Worm (Caenorhabditis elegans) whole organism, L3 larva: ENCODE data around the gene nhr-236.

Source experiments
- R02D3.7 ChIP-seq: fragments of 150-350 bp; optimal IDR thresholded peaks from 2 replicates; lab custom pipeline; 2014; ENCODE audit warnings: missing biosample characterization, missing genetic modification characterization
- ZK546.5 ChIP-seq: sonication (generic microtip); optimal IDR thresholded peaks from 2 replicates; lab custom pipeline; 2017; ENCODE audit warnings: missing biosample characterization, missing genetic modification characterization
- aly-2 ChIP-seq: fragments of 150-350 bp; optimal IDR thresholded peaks from 2 replicates; lab custom pipeline; 2014; ENCODE audit warnings: missing biosample characterization, missing genetic modification characterization
- ama-1 ChIP-seq: fragments of 150-350 bp; optimal IDR thresholded peaks from 2 replicates; lab custom pipeline; 2018
- ceh-16 ChIP-seq: sonication (generic microtip); optimal IDR thresholded peaks from 2 replicates; lab custom pipeline; 2017; ENCODE audit warnings: missing biosample characterization, missing genetic modification characterization
- ceh-28 ChIP-seq: fragments of 150-350 bp; optimal IDR thresholded peaks from 2 replicates; lab custom pipeline; 2014; ENCODE audit warnings: missing biosample characterization, missing genetic modification reagents, missing genetic modification characterization
- ceh-82 ChIP-seq: fragments of 150-350 bp; optimal IDR thresholded peaks from 2 replicates; lab custom pipeline; 2014; ENCODE audit warnings: missing biosample characterization, missing genetic modification characterization
- ceh-9 ChIP-seq: sonication (generic microtip); optimal IDR thresholded peaks from 2 replicates; lab custom pipeline; 2018; ENCODE audit warnings: missing biosample characterization, missing genetic modification characterization
- daf-12 ChIP-seq: fragments of 150-350 bp; optimal IDR thresholded peaks from 2 replicates; lab custom pipeline; 2014; ENCODE audit warnings: missing biosample characterization, missing genetic modification reagents, missing genetic modification characterization
- egl-27 ChIP-seq: sonication (generic microtip); optimal IDR thresholded peaks from 4 replicates; lab custom pipeline; 2017; ENCODE audit warnings: missing biosample characterization, missing genetic modification reagents, missing genetic modification characterization
- egl-5 ChIP-seq: fragments of 150-350 bp; optimal IDR thresholded peaks from 2 replicates; lab custom pipeline; 2017; ENCODE audit warnings: missing biosample characterization, missing genetic modification reagents, missing genetic modification characterization, inconsistent platforms
- elt-1 ChIP-seq: fragments of 150-350 bp; optimal IDR thresholded peaks from 2 replicates; lab custom pipeline; 2014; ENCODE audit warnings: missing biosample characterization, missing genetic modification characterization
- elt-2 ChIP-seq: sonication (generic microtip); optimal IDR thresholded peaks from 2 replicates; lab custom pipeline; 2016; ENCODE audit warnings: missing genetic modification reagents, mild to moderate bottlenecking, missing genetic modification characterization, missing compliant biosample characterization
- elt-3 ChIP-seq, 3 experiments: fragments of 150-350 bp in 1 of 3; sonication (generic microtip) in 2 of 3; optimal IDR thresholded peaks; 2 replicates in 2 of 3; 4 replicates in 1 of 3; lab custom pipeline; 2014 to 2017; ENCODE audit warnings: missing biosample characterization in 3 of 3, missing genetic modification characterization in 3 of 3
- eor-1 ChIP-seq, 2 experiments: fragments of 150-350 bp; optimal IDR thresholded peaks; 2 replicates each; lab custom pipeline; 2014 to 2018; ENCODE audit warnings: missing biosample characterization in 2 of 2, missing genetic modification characterization in 2 of 2
- fkh-10 ChIP-seq: sonication (generic microtip); optimal IDR thresholded peaks from 2 replicates; lab custom pipeline; 2017; ENCODE audit warnings: missing biosample characterization, missing genetic modification reagents, missing genetic modification characterization
- fkh-2 ChIP-seq: fragments of 150-350 bp; optimal IDR thresholded peaks from 2 replicates; lab custom pipeline; 2014; ENCODE audit warnings: missing biosample characterization, missing genetic modification reagents, missing genetic modification characterization
- fos-1 ChIP-seq: fragments of 150-350 bp; optimal IDR thresholded peaks from 2 replicates; lab custom pipeline; 2014; ENCODE audit warnings: missing biosample characterization, missing genetic modification characterization
- hmg-11 ChIP-seq: sonication (generic microtip); optimal IDR thresholded peaks from 2 replicates; lab custom pipeline; 2016; ENCODE audit warnings: missing genetic modification characterization, missing compliant biosample characterization
- jun-1 ChIP-seq: fragments of 150-350 bp; optimal IDR thresholded peaks from 2 replicates; lab custom pipeline; 2014; ENCODE audit warnings: missing biosample characterization, missing genetic modification reagents, missing genetic modification characterization
- lin-15B ChIP-seq: fragments of 150-350 bp; optimal IDR thresholded peaks from 2 replicates; lab custom pipeline; 2014; ENCODE audit warnings: missing biosample characterization, missing genetic modification characterization
- lin-39 ChIP-seq: fragments of 150-350 bp; optimal IDR thresholded peaks from 2 replicates; lab custom pipeline; 2018; ENCODE audit warnings: missing biosample characterization, missing genetic modification reagents, missing genetic modification characterization
- lsy-12 ChIP-seq: sonication (generic microtip); optimal IDR thresholded peaks from 2 replicates; lab custom pipeline; 2016; ENCODE audit warnings: mild to moderate bottlenecking, missing genetic modification characterization, missing compliant biosample characterization
- mdl-1 ChIP-seq: fragments of 150-350 bp; optimal IDR thresholded peaks from 2 replicates; lab custom pipeline; 2014; ENCODE audit warnings: missing biosample characterization, missing genetic modification characterization
- mml-1 ChIP-seq: fragments of 150-350 bp; sonication (generic microtip); optimal IDR thresholded peaks from 3 replicates; lab custom pipeline; 2014; ENCODE audit warnings: missing biosample characterization, missing genetic modification characterization
- nfya-1 ChIP-seq: sonication (generic microtip); optimal IDR thresholded peaks from 2 replicates; lab custom pipeline; 2017; ENCODE audit warnings: missing genetic modification characterization, mild to moderate bottlenecking, missing compliant biosample characterization, antibody characterized with exemption, moderate library complexity; ENCODE audit not compliant: insufficient read depth
- nhr-11 ChIP-seq: fragments of 150-350 bp; optimal IDR thresholded peaks from 2 replicates; lab custom pipeline; 2014; ENCODE audit warnings: missing biosample characterization, missing genetic modification characterization
- nhr-12 ChIP-seq: fragments of 150-350 bp; optimal IDR thresholded peaks from 2 replicates; lab custom pipeline; 2014; ENCODE audit warnings: missing biosample characterization, missing genetic modification characterization
- nhr-23 ChIP-seq: fragments of 150-350 bp; optimal IDR thresholded peaks from 2 replicates; lab custom pipeline; 2014; ENCODE audit warnings: missing biosample characterization, missing genetic modification reagents, missing genetic modification characterization
- nhr-237 ChIP-seq: fragments of 150-350 bp; optimal IDR thresholded peaks from 2 replicates; lab custom pipeline; 2014; ENCODE audit warnings: missing biosample characterization, missing genetic modification characterization
- nhr-25 ChIP-seq: sonication (generic microtip); optimal IDR thresholded peaks from 2 replicates; lab custom pipeline; 2017; ENCODE audit warnings: missing biosample characterization, missing genetic modification characterization
- nhr-28 ChIP-seq: fragments of 150-350 bp; optimal IDR thresholded peaks from 2 replicates; lab custom pipeline; 2014; ENCODE audit warnings: missing biosample characterization, missing genetic modification characterization
- nhr-43 ChIP-seq: sonication (generic microtip); optimal IDR thresholded peaks from 2 replicates; lab custom pipeline; 2016; ENCODE audit warnings: mild to moderate bottlenecking, missing genetic modification characterization, missing compliant biosample characterization; ENCODE audit not compliant: poor library complexity, severe bottlenecking
- nhr-67 ChIP-seq: fragments of 150-350 bp; optimal IDR thresholded peaks from 2 replicates; lab custom pipeline; 2014; ENCODE audit warnings: missing biosample characterization, missing genetic modification characterization
- nhr-76 ChIP-seq: fragments of 150-350 bp; sonication (generic microtip); optimal IDR thresholded peaks from 5 replicates; lab custom pipeline; 2014; ENCODE audit warnings: missing biosample characterization, missing genetic modification characterization
- nhr-77 ChIP-seq: fragments of 150-350 bp; optimal IDR thresholded peaks from 2 replicates; lab custom pipeline; 2014; ENCODE audit warnings: missing biosample characterization, missing genetic modification characterization
- pha-4 ChIP-seq: fragments of 150-350 bp; optimal IDR thresholded peaks from 2 replicates; lab custom pipeline; 2014; ENCODE audit warnings: missing biosample characterization, missing genetic modification reagents, missing genetic modification characterization
- pqm-1 ChIP-seq: fragments of 150-350 bp; optimal IDR thresholded peaks from 2 replicates; lab custom pipeline; 2017; ENCODE audit warnings: missing biosample characterization, missing genetic modification characterization, inconsistent platforms
- sea-2 ChIP-seq: fragments of 150-350 bp; sonication (generic microtip); optimal IDR thresholded peaks from 4 replicates; lab custom pipeline; 2014; ENCODE audit warnings: missing biosample characterization, missing genetic modification reagents, missing genetic modification characterization
- skn-1 ChIP-seq: fragments of 150-350 bp; optimal IDR thresholded peaks from 2 replicates; lab custom pipeline; 2014; ENCODE audit warnings: missing biosample characterization, missing genetic modification characterization
- snpc-4 ChIP-seq: fragments of 150-350 bp; optimal IDR thresholded peaks from 2 replicates; lab custom pipeline; 2014; ENCODE audit warnings: missing biosample characterization, missing genetic modification characterization
- tbx-2 ChIP-seq: sonication (generic microtip); optimal IDR thresholded peaks from 2 replicates; lab custom pipeline; 2016; ENCODE audit warnings: mild to moderate bottlenecking, missing genetic modification characterization, missing compliant biosample characterization
- unc-39 ChIP-seq: sonication (generic microtip); optimal IDR thresholded peaks from 4 replicates; lab custom pipeline; 2017; ENCODE audit warnings: missing biosample characterization, missing genetic modification characterization
- unc-62 ChIP-seq: fragments of 150-350 bp; sonication (generic microtip); optimal IDR thresholded peaks from 4 replicates; lab custom pipeline; 2014; ENCODE audit warnings: missing biosample characterization, missing genetic modification reagents, missing genetic modification characterization
- zag-1 ChIP-seq: fragments of 150-350 bp; optimal IDR thresholded peaks from 2 replicates; lab custom pipeline; 2014; ENCODE audit warnings: missing biosample characterization, missing genetic modification characterization
- ztf-11 ChIP-seq: fragments of 150-350 bp; optimal IDR thresholded peaks from 2 replicates; lab custom pipeline; 2014; ENCODE audit warnings: missing biosample characterization, missing genetic modification characterization
- ztf-4 ChIP-seq: fragments of 150-350 bp; optimal IDR thresholded peaks from 2 replicates; lab custom pipeline; 2014; ENCODE audit warnings: missing biosample characterization, missing genetic modification characterization

nhr-236 gene

ce11 chrIV:2329540-2329939 lies at the start of gene nhr-236:
Gene nhr-236 (minus strand): TSS chrIV:2329640.
- no peak for TF ChIP-seq mml-1 (tag; lab: Kevin White, UChicago)
- TF ChIP-seq nhr-12, result no peak
- TF ChIP-seq, all 47 proteins: peak for 0

- TF ChIP-seq egl-27 (tag; lab: Kevin White, UChicago), result no peak
- no peak for TF ChIP-seq jun-1 (tag; lab: Kevin White, UChicago)
- TF ChIP-seq fkh-10 (GFP tag; lab: Kevin White, UChicago), result no peak
- TF ChIP-seq elt-2 (tag; lab: Kevin White, UChicago), result no peak
- no peak for TF ChIP-seq unc-62 (GFP tag; lab: Kevin White, UChicago)
- TF ChIP-seq fkh-2 (tag; lab: Kevin White, UChicago), result no peak
- TF ChIP-seq ztf-11 (tag; lab: Kevin White, UChicago), result no peak
- no peak for TF ChIP-seq sea-2 (GFP tag; lab: Kevin White, UChicago)
- no peak for TF ChIP-seq nhr-43 (tag; lab: Kevin White, UChicago)
- no peak for TF ChIP-seq nhr-77 (tag; lab: Kevin White, UChicago)
- peak; percentile 21 for TF ChIP-seq R02D3.7 (tag; lab: Kevin White, UChicago)
- TF ChIP-seq pqm-1 (tag; lab: Kevin White, UChicago), result no peak
- peak; percentile 39 for TF ChIP-seq nhr-23 (tag; lab: Kevin White, UChicago)
- no peak for TF ChIP-seq mml-1 (tag; lab: Kevin White, UChicago)
- TF ChIP-seq nfya-1 (tag; lab: Kevin White, UChicago), result peak; percentile 53
- peak; percentile 16 for TF ChIP-seq snpc-4 (tag; lab: Kevin White, UChicago)
- TF ChIP-seq nhr-28 (tag; lab: Kevin White, UChicago), result no peak
- TF ChIP-seq elt-1 (tag; lab: Kevin White, UChicago), result no peak
- no peak for TF ChIP-seq nhr-12
- no peak for TF ChIP-seq daf-12 (tag; lab: Kevin White, UChicago)
- TF ChIP-seq eor-1 (tag; optimal IDR thresholded peaks at IDR 0.05; lab: Kevin White, UChicago), result peak in 1 of 2 experiments; percentile 41
- TF ChIP-seq lin-39 (tag; lab: Kevin White, UChicago), result no peak
- TF ChIP-seq egl-5 (tag; lab: Kevin White, UChicago), result no peak
- TF ChIP-seq unc-39 (tag; lab: Kevin White, UChicago), result no peak
- TF ChIP-seq nhr-237 (tag; lab: Kevin White, UChicago), result no peak
- TF ChIP-seq ceh-28, result no peak
- TF ChIP-seq aly-2, result no peak
- TF ChIP-seq hmg-11 (tag; lab: Kevin White, UChicago), result peak; percentile 36
- no peak for TF ChIP-seq zag-1 (tag; lab: Kevin White, UChicago)
- no peak for TF ChIP-seq nhr-11
- no peak for TF ChIP-seq ceh-16 (tag; lab: Kevin White, UChicago)
- no peak for TF ChIP-seq ceh-82 (tag; lab: Kevin White, UChicago)
- TF ChIP-seq nhr-25 (tag; lab: Kevin White, UChicago), result no peak
- TF ChIP-seq fos-1 (tag; lab: Kevin White, UChicago), result no peak
- no peak for TF ChIP-seq mdl-1 (tag; lab: Kevin White, UChicago)
- TF ChIP-seq ama-1 (lab: Kevin White, UChicago), result no peak
- TF ChIP-seq elt-3 (tag; optimal IDR thresholded peaks at IDR 0.05; lab: Kevin White, UChicago), result no peak
- no peak for TF ChIP-seq lsy-12 (tag; lab: Kevin White, UChicago)
- TF ChIP-seq nhr-76 (tag; lab: Kevin White, UChicago), result no peak
- peak; percentile 76 for TF ChIP-seq pha-4 (tag; lab: Kevin White, UChicago)
- TF ChIP-seq ztf-4 (tag; lab: Kevin White, UChicago), result no peak
- TF ChIP-seq tbx-2 (tag; lab: Kevin White, UChicago), result no peak
- no peak for TF ChIP-seq ZK546.5
- no peak for TF ChIP-seq ceh-9 (tag; lab: Kevin White, UChicago)
- no peak for TF ChIP-seq skn-1 (tag; lab: Kevin White, UChicago)
- TF ChIP-seq lin-15B (tag; lab: Kevin White, UChicago), result peak; percentile 74
- TF ChIP-seq nhr-67, result no peak
Observed at ce11 chrIV:2348862-2349321, 19.5 kb upstream of the nhr-236 start, which contains the start of the genes ppgn-1 and tftc-1. Gene ppgn-1 (minus strand): TSS chrIV:2348912. Gene tftc-1 (plus strand): TSS chrIV:2349271.
